Worm (Caenorhabditis elegans): Measurements from ENCODE around the gene dnj-5.

dnj-5 gene

ce11 chrII:6828073-6828900 lies 29.8 kb downstream of the dnj-5 start:
- TF ChIP-seq syd-9 (tag; optimal IDR thresholded peaks at IDR 0.05) (peak; percentile 10), lim-6 (tag; optimal IDR thresholded peaks at IDR 0.05) (no peak), che-1 (tag; optimal IDR thresholded peaks at IDR 0.05) (no peak), npax-4 (tag; optimal IDR thresholded peaks at IDR 0.05) (no peak), unc-42 (tag; optimal IDR thresholded peaks at IDR 0.05) (peak; percentile 91), pros-1 (tag; optimal IDR thresholded peaks at IDR 0.05) (no peak), ceh-34 (tag; optimal IDR thresholded peaks at IDR 0.05) (peak; percentile 53), ceh-18 (tag; optimal IDR thresholded peaks at IDR 0.05) (no peak), ztf-16 (tag; optimal IDR thresholded peaks at IDR 0.05) (no peak), ets-4 (tag; optimal IDR thresholded peaks at IDR 0.05) (no peak), pha-2 (tag; optimal IDR thresholded peaks at IDR 0.05) (no peak), ceh-45 (GFP tag; IDR thresholded peaks at IDR 0.05) (no peak), dmd-4 (tag; optimal IDR thresholded peaks at IDR 0.05; ENCODE audit: borderline replicate concordance) (peak; percentile 21), ama-1 (optimal IDR thresholded peaks at IDR 0.05) (no peak), F13H6.1 (tag; optimal IDR thresholded peaks at IDR 0.05) (no peak), dve-1 (tag; optimal IDR thresholded peaks at IDR 0.05) (no peak), ceh-2 (tag; optimal IDR thresholded peaks at IDR 0.05) (peak; percentile 19), hlh-6 (tag; optimal IDR thresholded peaks at IDR 0.05) (no peak), hlh-13 (GFP tag; optimal IDR thresholded peaks at IDR 0.05) (no peak), ttx-3 (tag; optimal IDR thresholded peaks at IDR 0.05) (no peak), ceh-31 (tag; optimal IDR thresholded peaks at IDR 0.05) (peak; percentile 72), ceh-19 (GFP tag; optimal IDR thresholded peaks at IDR 0.05) (peak; percentile 9)

ce11 chrII:6827388-6827787 lies 30.7 kb downstream of the dnj-5 start:
- TF ChIP-seq ceh-30 (tag; optimal IDR thresholded peaks at IDR 0.05) (no peak), tbx-2 (tag; optimal IDR thresholded peaks at IDR 0.05) (peak; percentile 81), ceh-22 (tag; optimal IDR thresholded peaks at IDR 0.05) (no peak), hlh-13 (GFP tag; optimal IDR thresholded peaks at IDR 0.05) (no peak), K09A11.1 (tag; optimal IDR thresholded peaks at IDR 0.05; ENCODE audit: insufficient read depth) (no peak), tbx-7 (tag; optimal IDR thresholded peaks at IDR 0.05) (no peak), hlh-15 (tag; optimal IDR thresholded peaks at IDR 0.05) (no peak), zip-5 (tag; optimal IDR thresholded peaks at IDR 0.05) (no peak), gmeb-2 (tag; optimal IDR thresholded peaks at IDR 0.05) (no peak), ceh-34 (tag; optimal IDR thresholded peaks at IDR 0.05) (peak; percentile 51), fkh-10 (GFP tag; optimal IDR thresholded peaks at IDR 0.05) (no peak), unc-55 (GFP tag; optimal IDR thresholded peaks at IDR 0.05) (peak; percentile 87), sox-4 (tag; optimal IDR thresholded peaks at IDR 0.05) (no peak), ceh-31 (tag; optimal IDR thresholded peaks at IDR 0.05) (peak; percentile 73), ceh-14 (tag; optimal IDR thresholded peaks at IDR 0.05) (peak; percentile 68), npax-4 (tag; optimal IDR thresholded peaks at IDR 0.05) (no peak), K02D7.2 (tag; optimal IDR thresholded peaks at IDR 0.05) (no peak), pat-9 (tag; optimal IDR thresholded peaks at IDR 0.05) (no peak), elt-2 (tag; optimal IDR thresholded peaks at IDR 0.05) (no peak), Y22D7AL.16 (tag; optimal IDR thresholded peaks at IDR 0.05) (no peak), unc-42 (tag; optimal IDR thresholded peaks at IDR 0.05) (no peak), ceh-48 (tag; optimal IDR thresholded peaks at IDR 0.05) (no peak), ceh-45 (GFP tag; IDR thresholded peaks at IDR 0.05) (no peak), ceh-18 (tag; optimal IDR thresholded peaks at IDR 0.05) (peak; percentile 68), odd-2 (tag; optimal IDR thresholded peaks at IDR 0.05) (no peak), C38D4.7 (GFP tag; optimal IDR thresholded peaks at IDR 0.05) (no peak), dmd-4 (tag; optimal IDR thresholded peaks at IDR 0.05; ENCODE audit: borderline replicate concordance) (peak; percentile 50), fkh-6 (tag; optimal IDR thresholded peaks at IDR 0.05) (no peak), pha-4 (tag; optimal IDR thresholded peaks at IDR 0.05) (no peak), syd-9 (tag; optimal IDR thresholded peaks at IDR 0.05) (no peak), ceh-19 (GFP tag; optimal IDR thresholded peaks at IDR 0.05) (peak; percentile 21), ttx-3 (tag; optimal IDR thresholded peaks at IDR 0.05) (peak; percentile 16), dve-1 (tag; optimal IDR thresholded peaks at IDR 0.05) (no peak), madf-2 (tag; optimal IDR thresholded peaks at IDR 0.05) (no peak), rnt-1 (tag; optimal IDR thresholded peaks at IDR 0.05) (peak; percentile 77), ceh-2 (tag; optimal IDR thresholded peaks at IDR 0.05) (peak; percentile 49), mec-3 (tag; optimal IDR thresholded peaks at IDR 0.05; ENCODE audit: borderline replicate concordance) (no peak), ahr-1 (tag; optimal IDR thresholded peaks at IDR 0.05) (no peak), hlh-30 (tag; optimal IDR thresholded peaks at IDR 0.05; ENCODE audit: insufficient read depth) (no peak), che-1 (tag; optimal IDR thresholded peaks at IDR 0.05) (no peak)
